Worm (Caenorhabditis elegans) whole organism, L4/young adult: ENCODE measurements around the gene zip-10.

Source experiments
- W03F9.2 ChIP-seq: fragments of 150-350 bp; optimal IDR thresholded peaks from 2 replicates; lab custom pipeline; 2014; ENCODE audit warnings: missing biosample characterization, missing genetic modification characterization
- dao-5 ChIP-seq: sonication (generic microtip); optimal IDR thresholded peaks from 2 replicates; lab custom pipeline; 2016; ENCODE audit warnings: missing genotype, missing genetic modification characterization, moderate library complexity, missing compliant biosample characterization
- him-1 ChIP-seq: sonication (generic microtip); optimal IDR thresholded peaks from 2 replicates; lab custom pipeline; 2016; ENCODE audit warnings: missing genotype, missing genetic modification reagents, missing genetic modification characterization, missing compliant biosample characterization

Gene zip-10

ce11 chrV:11673746-11674365 lies 23.3 kb upstream of the zip-10 start:
- TF ChIP-seq W03F9.2 (tag; lab: Kevin White, UChicago) (no peak), him-1 (tag; lab: Kevin White, UChicago) (no peak), dao-5 (tag; lab: Kevin White, UChicago) (no peak)

DNA sequence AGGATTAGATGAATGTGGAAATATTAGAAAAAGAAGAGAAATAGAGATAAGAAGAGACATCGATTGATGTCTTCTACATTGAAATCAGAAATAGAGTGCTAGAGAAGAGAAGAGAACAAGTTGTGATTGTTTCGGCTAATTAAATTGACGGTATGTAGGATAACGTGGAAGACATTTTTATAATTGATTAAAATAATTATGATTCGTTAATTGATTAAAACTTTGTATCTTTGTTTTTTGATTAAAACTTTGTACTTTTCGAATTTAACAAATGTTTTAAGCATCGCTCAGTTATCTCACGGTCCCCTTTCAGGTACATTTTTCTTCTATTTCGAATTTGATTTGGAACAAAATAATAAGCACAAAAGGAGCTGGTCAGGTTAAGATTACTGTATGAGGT lies 21.9 kb upstream of the zip-10 start, which contains the start of gene lgc-44:
Gene lgc-44 (minus strand): TSS at position 101 of the 400 bp plus-strand sequence.
- no peak for TF ChIP-seq W03F9.2 (tag; lab: Kevin White, UChicago)
- no peak for TF ChIP-seq him-1 (tag; lab: Kevin White, UChicago)
- no peak for TF ChIP-seq dao-5 (tag; lab: Kevin White, UChicago)

DNA sequence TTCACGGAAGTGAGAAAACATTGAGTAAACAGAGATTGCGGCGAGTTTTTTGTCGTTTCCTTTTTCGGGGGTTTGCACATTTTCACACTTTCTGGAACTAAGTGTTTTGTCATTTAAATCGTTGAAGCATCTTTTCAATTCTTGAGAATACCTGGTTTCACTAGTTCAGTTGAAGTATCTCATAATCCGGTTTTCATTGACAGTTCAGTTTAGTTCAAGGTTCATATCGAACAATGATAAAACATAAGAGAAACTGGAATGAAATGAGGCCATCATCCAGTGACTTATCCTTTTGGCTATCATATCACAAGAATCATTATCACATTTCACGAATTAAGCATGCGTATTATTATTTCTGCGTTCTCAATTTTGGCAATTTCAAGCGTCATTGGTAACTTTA lies 16.6 kb upstream of the zip-10 start, which contains the start of gene F46F3.3:
Gene F46F3.3 (plus strand): TSS at position 301 of the 400 bp plus-strand sequence.
- TF ChIP-seq him-1 (tag; lab: Kevin White, UChicago) (no peak), W03F9.2 (tag; lab: Kevin White, UChicago) (no peak), dao-5 (tag; lab: Kevin White, UChicago) (no peak)

DNA sequence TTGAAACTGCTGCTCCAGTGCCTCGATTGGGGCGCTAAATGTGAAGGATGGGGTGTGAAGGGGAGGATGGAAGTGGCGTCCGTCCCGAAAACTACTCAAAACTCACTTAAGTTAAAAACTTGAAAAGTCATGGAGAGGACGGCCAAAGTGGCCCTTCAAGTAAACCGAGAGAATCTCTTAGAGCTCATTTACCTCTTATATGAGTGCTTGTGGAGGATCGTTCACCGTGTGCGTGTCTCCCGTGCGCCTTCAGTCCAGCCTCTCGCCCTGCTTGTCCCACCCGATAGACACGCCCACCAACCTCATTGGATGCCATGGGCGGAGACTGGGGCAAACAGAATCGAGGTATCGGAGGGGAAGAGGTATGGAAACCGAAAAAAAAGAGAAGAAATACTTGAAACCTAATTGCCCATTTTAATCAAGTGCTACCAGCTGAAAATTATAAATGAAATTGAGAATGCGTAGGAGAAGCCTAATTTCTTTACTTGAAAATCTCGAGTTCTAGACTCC lies 14.4 kb upstream of the zip-10 start, which contains the start of gene ceh-27:
Gene ceh-27 (minus strand): TSS at position 228 of the 510 bp plus-strand sequence.
- TF ChIP-seq dao-5 (tag; lab: Kevin White, UChicago) (no peak), him-1 (tag; lab: Kevin White, UChicago) (no peak), W03F9.2 (tag; lab: Kevin White, UChicago) (no peak)

ce11 chrV:11660566-11660965 lies 10.0 kb upstream of the zip-10 start:
- no peak for TF ChIP-seq dao-5 (tag; lab: Kevin White, UChicago)
- TF ChIP-seq W03F9.2 (tag; lab: Kevin White, UChicago): no peak
- TF ChIP-seq him-1 (tag; lab: Kevin White, UChicago): no peak

ce11 chrV:11656469-11656868 lies 5.9 kb upstream of the zip-10 start:
- TF ChIP-seq W03F9.2 (tag; lab: Kevin White, UChicago): no peak
- TF ChIP-seq him-1 (tag; lab: Kevin White, UChicago): no peak
- no peak for TF ChIP-seq dao-5 (tag; lab: Kevin White, UChicago)

DNA sequence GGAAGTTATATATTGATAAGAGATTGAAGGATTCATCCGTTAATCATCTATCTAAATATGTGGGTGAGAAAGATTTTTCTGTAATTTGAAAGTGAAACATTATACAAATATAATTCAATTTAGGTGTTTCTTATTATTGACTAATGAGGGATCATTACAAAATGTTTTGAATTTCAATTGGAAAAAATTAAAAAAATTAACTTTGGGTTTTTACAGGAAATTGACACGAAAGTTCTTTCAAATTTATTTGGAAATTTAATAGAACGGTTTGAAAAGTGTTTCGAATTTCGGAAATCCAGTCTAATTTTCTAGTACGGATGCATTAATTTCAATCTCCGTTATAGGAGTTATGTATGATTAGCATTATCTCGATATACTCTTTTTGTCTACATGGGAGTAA lies 2.5 kb upstream of the zip-10 start:
- TF ChIP-seq dao-5 (tag; lab: Kevin White, UChicago) (no peak), him-1 (tag; lab: Kevin White, UChicago) (no peak), W03F9.2 (tag; lab: Kevin White, UChicago) (no peak)

DNA sequence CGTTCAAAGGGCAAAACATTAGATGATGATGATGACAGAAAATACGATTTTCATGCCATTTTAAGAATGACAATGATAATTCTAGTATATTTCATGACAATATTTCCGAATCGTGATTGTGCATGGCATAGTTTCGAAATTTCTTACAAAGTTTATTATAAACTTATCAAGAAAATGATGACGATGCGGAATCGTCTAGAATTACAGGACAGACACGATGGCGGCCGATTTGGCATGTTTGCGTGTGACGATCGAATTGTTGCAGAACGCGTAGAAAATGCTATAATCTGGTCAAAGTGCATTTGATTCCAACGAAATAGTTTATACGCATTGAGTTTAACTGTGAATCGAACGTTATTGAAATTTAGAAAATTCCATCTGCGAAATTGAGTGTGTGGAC lies 1.3 kb downstream of the zip-10 start:
- TF ChIP-seq dao-5 (tag; lab: Kevin White, UChicago): no peak
- TF ChIP-seq W03F9.2 (tag; lab: Kevin White, UChicago): no peak
- TF ChIP-seq him-1 (tag; lab: Kevin White, UChicago): no peak

ce11 chrV:11648435-11648834 lies 2.1 kb downstream of the zip-10 start:
- TF ChIP-seq W03F9.2 (tag; lab: Kevin White, UChicago) (no peak), him-1 (tag; lab: Kevin White, UChicago) (no peak), dao-5 (tag; lab: Kevin White, UChicago) (no peak)

ce11 chrV:11647821-11648220 lies 2.7 kb downstream of the zip-10 start:
- TF ChIP-seq W03F9.2 (tag; lab: Kevin White, UChicago) (no peak), dao-5 (tag; lab: Kevin White, UChicago) (no peak), him-1 (tag; lab: Kevin White, UChicago) (no peak)

- no peak for TF ChIP-seq him-1 (tag; lab: Kevin White, UChicago)
- no peak for TF ChIP-seq dao-5 (tag; lab: Kevin White, UChicago)
- no peak for TF ChIP-seq W03F9.2 (tag; lab: Kevin White, UChicago)
Measured at ce11 chrV:11645244-11645643, 5.3 kb downstream of the zip-10 start, which contains the start of gene skp-1. Gene skp-1, plus strand, starts transcription at chrV:11645481.

- TF ChIP-seq him-1 (tag; lab: Kevin White, UChicago): peak; percentile 44
- TF ChIP-seq W03F9.2 (tag; lab: Kevin White, UChicago): peak; percentile 34
- no peak for TF ChIP-seq dao-5 (tag; lab: Kevin White, UChicago)
Measured at ce11 chrV:11644166-11644565, 6.4 kb downstream of the zip-10 start, which contains the start of gene bir-1. Gene bir-1, plus strand, starts transcription at chrV:11644477.

DNA sequence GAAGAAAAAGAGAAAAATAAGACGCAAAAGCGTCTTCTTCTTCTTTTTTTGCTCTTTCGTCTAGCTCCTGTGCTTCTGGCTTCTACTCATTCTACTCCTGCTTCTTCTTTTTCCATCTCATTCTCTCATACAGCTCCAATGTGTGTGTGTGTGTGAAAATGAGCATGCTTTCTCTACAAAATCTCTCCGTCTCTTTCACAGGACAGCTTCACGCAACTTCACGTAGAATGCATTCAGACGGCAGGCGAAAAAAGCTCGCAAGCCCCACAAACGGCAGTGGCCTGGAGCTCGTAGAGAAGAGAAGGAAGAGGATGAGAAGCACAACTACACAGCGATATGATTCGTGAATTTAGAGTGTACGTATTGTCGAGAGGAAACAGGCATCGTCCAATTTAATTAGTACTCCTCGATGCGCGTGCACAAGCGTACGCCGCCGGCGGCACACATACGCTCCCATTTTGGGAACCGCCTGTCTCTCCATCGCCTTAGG lies 9.2 kb downstream of the zip-10 start:
- no peak for TF ChIP-seq W03F9.2 (tag; lab: Kevin White, UChicago)
- peak; percentile 72 for TF ChIP-seq him-1 (tag; lab: Kevin White, UChicago)
